Fruit fly (Drosophila melanogaster): ENCODE results near the gene nesd.

nesd gene

dm6 chr2L:20120388-20121232 lies 26.8 kb downstream of the nesd start:
- TF ChIP-seq CG17806 (tag; optimal IDR thresholded peaks at IDR 0.05) (peak; percentile 44), CG32121 (GFP tag; IDR thresholded peaks at IDR 0.05) (peak; percentile 50; the same call in 1 of the 2 replicates), CG34367 (tag; optimal IDR thresholded peaks at IDR 0.05) (peak; percentile 48), Ets98B (GFP tag; IDR thresholded peaks at IDR 0.05) (no peak; the same call in 1 of the 2 replicates), CG12605 (GFP tag; IDR thresholded peaks at IDR 0.05) (peak; percentile 38), CG8159 (tag; optimal IDR thresholded peaks at IDR 0.05) (peak; percentile 66), CG4496 (GFP tag; IDR thresholded peaks at IDR 0.05) (no peak; the same call in 1 of the 3 replicates), fd96Ca (GFP tag; IDR thresholded peaks at IDR 0.05) (peak; percentile 51; the same call in 2 of the 3 replicates), CG14655 (GFP tag; optimal IDR thresholded peaks at IDR 0.05) (peak; percentile 74), CG9948 (tag; optimal IDR thresholded peaks at IDR 0.05) (peak; percentile 57), CG13204 (GFP tag; optimal IDR thresholded peaks at IDR 0.05) (no peak), Snoo (tag; optimal IDR thresholded peaks at IDR 0.05) (peak; percentile 32), Pif1B (GFP tag; optimal IDR thresholded peaks at IDR 0.05) (peak; percentile 55), rn (GFP tag; IDR thresholded peaks at IDR 0.05) (peak; percentile 61), EcR (GFP tag; optimal IDR thresholded peaks at IDR 0.05) (no peak), CG8301 (tag; optimal IDR thresholded peaks at IDR 0.05) (peak; percentile 70), gl (tag; optimal IDR thresholded peaks at IDR 0.05) (peak; percentile 9), CG15710 (tag; optimal IDR thresholded peaks at IDR 0.05) (peak; percentile 68), Pif1A (GFP tag; optimal IDR thresholded peaks at IDR 0.05) (no peak)

dm6 chr2L:20121233-20121551 lies 27.4 kb downstream of the nesd start:
- no peak for TF ChIP-seq CG32121 (GFP tag; IDR thresholded peaks at IDR 0.05)
- no peak for TF ChIP-seq CG17806 (tag; optimal IDR thresholded peaks at IDR 0.05)
- TF ChIP-seq CG14655 (GFP tag; optimal IDR thresholded peaks at IDR 0.05), result no peak
- TF ChIP-seq D1 (tag; optimal IDR thresholded peaks at IDR 0.05), result no peak
- no peak for TF ChIP-seq rn (GFP tag; IDR thresholded peaks at IDR 0.05)

- no peak for TF ChIP-seq Pif1B (GFP tag; optimal IDR thresholded peaks at IDR 0.05)
- no peak for TF ChIP-seq CG34367 (tag; optimal IDR thresholded peaks at IDR 0.05)
- no peak for TF ChIP-seq Ets98B (GFP tag; IDR thresholded peaks at IDR 0.05)
- no peak for TF ChIP-seq CG4496 (GFP tag; IDR thresholded peaks at IDR 0.05)
- TF ChIP-seq D1 (tag; optimal IDR thresholded peaks at IDR 0.05), result no peak
- no peak for TF ChIP-seq CG17806 (tag; optimal IDR thresholded peaks at IDR 0.05)
- no peak for TF ChIP-seq CG10348 (GFP tag; IDR thresholded peaks at IDR 0.05)
Measured at dm6 chr2L:20134823-20135222, 41.1 kb downstream of the nesd start, which contains the start of gene CG10651. CG10651 (minus strand) TSS chr2L:20134923.
